Worm (Caenorhabditis elegans): ENCODE results near the gene ccar-1.

- TF ChIP-seq ceh-44 (GFP tag; IDR thresholded peaks at IDR 0.05) (no peak), egl-27 (tag; optimal IDR thresholded peaks at IDR 0.05) (no peak), ama-1 (optimal IDR thresholded peaks at IDR 0.05) (no peak), lin-15B (tag; optimal IDR thresholded peaks at IDR 0.05) (no peak), lin-39 (tag; optimal IDR thresholded peaks at IDR 0.05) (no peak), snpc-4 (tag; optimal IDR thresholded peaks at IDR 0.05) (no peak), unc-39 (tag; optimal IDR thresholded peaks at IDR 0.05) (no peak), mdl-1 (tag; optimal IDR thresholded peaks at IDR 0.05) (no peak), duxl-1 (tag; optimal IDR thresholded peaks at IDR 0.05; ENCODE audit: poor library complexity) (no peak)
Observed at ce11 chrIV:14099256-14099655, 27.9 kb downstream of the ccar-1 start, which contains the start of gene col-133.
